Fruit fly (Drosophila melanogaster): ENCODE measurements around the gene CG33230.

The CG33230 gene

DNA sequence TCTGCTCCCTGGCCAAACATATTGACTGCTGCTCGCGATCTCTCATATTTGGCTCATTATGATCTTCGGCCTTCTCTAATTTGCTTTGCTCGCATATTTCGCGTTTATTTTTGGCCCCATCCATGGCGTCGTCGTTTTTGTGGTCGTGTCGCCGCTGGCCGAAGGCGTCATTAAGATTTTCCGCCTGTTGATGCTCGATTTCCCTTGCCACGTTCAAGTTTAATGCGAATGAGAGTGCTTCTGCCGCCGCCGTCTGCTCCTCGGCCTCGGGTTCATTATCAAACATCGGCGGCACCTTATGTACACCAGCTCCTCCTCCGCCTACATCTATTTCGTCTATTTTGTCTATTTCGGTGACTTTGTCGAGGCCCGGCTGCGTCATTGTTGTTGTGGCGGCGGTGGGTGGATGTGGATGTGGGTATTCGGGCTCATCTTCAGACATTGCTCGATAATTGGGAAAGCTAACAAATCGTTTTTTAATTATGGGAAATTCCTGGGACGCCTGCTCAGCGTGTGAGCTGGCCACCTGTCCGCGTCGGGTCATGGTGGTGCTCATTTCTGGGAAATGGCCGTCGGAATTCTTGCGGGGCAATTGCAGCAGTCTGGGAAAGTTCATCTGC is 3.6 kb upstream of the CG33230 start:
- no peak for TF ChIP-seq Abd-B (GFP tag; optimal IDR thresholded peaks at IDR 0.05)
- TF ChIP-seq OdsH (GFP tag; optimal IDR thresholded peaks at IDR 0.05), result no peak
- TF ChIP-seq psq (GFP tag; optimal IDR thresholded peaks at IDR 0.05), result no peak
- no peak for TF ChIP-seq br (GFP tag; optimal IDR thresholded peaks at IDR 0.05)
- no peak for TF ChIP-seq foxo (GFP tag; optimal IDR thresholded peaks at IDR 0.05)
- TF ChIP-seq Mio (GFP tag; optimal IDR thresholded peaks at IDR 0.05), result no peak
- TF ChIP-seq rgr (GFP tag; optimal IDR thresholded peaks at IDR 0.05), result no peak
- no peak for TF ChIP-seq dsf (GFP tag; optimal IDR thresholded peaks at IDR 0.05; ENCODE audit: borderline replicate concordance)
- no peak for TF ChIP-seq CrebA (GFP tag; optimal IDR thresholded peaks at IDR 0.05; ENCODE audit: borderline replicate concordance)
- no peak for TF ChIP-seq pan (optimal IDR thresholded peaks at IDR 0.05)
- no peak for TF ChIP-seq HLH106 (tag; optimal IDR thresholded peaks at IDR 0.05)
- TF ChIP-seq ey (GFP tag; optimal IDR thresholded peaks at IDR 0.05), result no peak
- no peak for TF ChIP-seq Hr83 (GFP tag; optimal IDR thresholded peaks at IDR 0.05; ENCODE audit: poor library complexity, severe bottlenecking)
- no peak for TF ChIP-seq h (GFP tag; optimal IDR thresholded peaks at IDR 0.05)
- no peak for TF ChIP-seq Sp1 (GFP tag; optimal IDR thresholded peaks at IDR 0.05)

DNA sequence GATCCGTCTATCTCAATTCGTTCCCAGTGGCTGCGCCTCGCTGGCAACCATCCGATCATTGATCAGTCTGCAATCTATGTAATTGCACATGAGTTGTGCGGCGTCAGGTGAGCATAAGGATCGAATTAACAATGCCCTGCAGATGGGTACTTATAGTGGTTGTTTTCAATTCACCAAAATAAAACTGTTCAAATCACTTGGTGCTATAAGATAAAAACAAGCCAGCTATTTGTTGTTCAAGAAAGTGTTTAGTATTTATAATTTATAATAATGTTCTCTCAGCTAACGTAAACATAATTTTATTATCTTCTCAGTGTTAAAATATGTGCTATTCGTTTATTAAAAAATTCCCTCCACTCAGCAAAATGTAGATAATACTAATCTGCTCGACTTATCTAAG is 2.5 kb upstream of the CG33230 start, which contains the start of gene CG12105:
TSS of gene CG12105 (minus strand) at position 101 of the 400 bp plus-strand sequence.
- no peak for TF ChIP-seq usp (GFP tag; optimal IDR thresholded peaks at IDR 0.05)
- TF ChIP-seq HLH106 (tag; optimal IDR thresholded peaks at IDR 0.05), result no peak
- no peak for TF ChIP-seq pan (optimal IDR thresholded peaks at IDR 0.05)
- no peak for TF ChIP-seq sv (GFP tag; optimal IDR thresholded peaks at IDR 0.05)
- no peak for TF ChIP-seq N (GFP tag; optimal IDR thresholded peaks at IDR 0.05)
- TF ChIP-seq Abd-B (GFP tag; optimal IDR thresholded peaks at IDR 0.05), result no peak
- no peak for TF ChIP-seq h (GFP tag; optimal IDR thresholded peaks at IDR 0.05)
- no peak for TF ChIP-seq sage (GFP tag; optimal IDR thresholded peaks at IDR 0.05)
- no peak for TF ChIP-seq Hr83 (GFP tag; optimal IDR thresholded peaks at IDR 0.05; ENCODE audit: poor library complexity, severe bottlenecking)
- no peak for TF ChIP-seq Rel (GFP tag; optimal IDR thresholded peaks at IDR 0.05)
- TF ChIP-seq Rel (tag; optimal IDR thresholded peaks at IDR 0.05), result no peak
- TF ChIP-seq Dif (GFP tag; optimal IDR thresholded peaks at IDR 0.05; ENCODE audit: partially characterized antibody), result no peak
- TF ChIP-seq br (GFP tag; optimal IDR thresholded peaks at IDR 0.05), result no peak
- TF ChIP-seq dmrt93B (GFP tag; optimal IDR thresholded peaks at IDR 0.05), result no peak
- no peak for TF ChIP-seq OdsH (GFP tag; optimal IDR thresholded peaks at IDR 0.05)
- TF ChIP-seq tai (GFP tag; optimal IDR thresholded peaks at IDR 0.05), result no peak
- TF ChIP-seq Mio (GFP tag; optimal IDR thresholded peaks at IDR 0.05), result no peak
- TF ChIP-seq GATAd (GFP tag; optimal IDR thresholded peaks at IDR 0.05), result no peak
- TF ChIP-seq rgr (GFP tag; optimal IDR thresholded peaks at IDR 0.05), result no peak
- TF ChIP-seq ey (GFP tag; optimal IDR thresholded peaks at IDR 0.05), result no peak

DNA sequence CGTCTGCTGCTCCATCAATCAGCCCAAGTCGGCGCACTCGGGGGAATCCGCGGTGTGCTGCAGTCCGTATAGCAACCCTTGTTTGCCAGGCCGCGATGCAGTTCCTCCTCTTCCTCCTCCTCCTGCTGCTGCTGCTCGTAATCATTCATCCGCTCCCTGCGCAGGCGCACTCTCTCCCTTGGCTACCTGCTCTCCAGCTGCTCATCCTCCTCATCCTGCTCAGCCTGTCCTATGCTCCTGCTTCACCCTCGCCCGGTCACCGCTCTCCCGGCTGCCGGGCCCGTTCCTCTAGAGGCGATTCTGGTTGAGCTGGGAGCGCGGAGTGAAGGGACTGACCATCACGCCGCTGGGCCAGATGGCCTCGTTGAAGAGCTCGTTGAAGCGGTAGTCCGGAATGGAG is 8.7 kb downstream of the CG33230 start:
- TF ChIP-seq Sp1 (GFP tag; optimal IDR thresholded peaks at IDR 0.05), result no peak
- TF ChIP-seq Vsx2 (GFP tag; optimal IDR thresholded peaks at IDR 0.05; ENCODE audit: partially characterized antibody), result peak; percentile 15

DNA sequence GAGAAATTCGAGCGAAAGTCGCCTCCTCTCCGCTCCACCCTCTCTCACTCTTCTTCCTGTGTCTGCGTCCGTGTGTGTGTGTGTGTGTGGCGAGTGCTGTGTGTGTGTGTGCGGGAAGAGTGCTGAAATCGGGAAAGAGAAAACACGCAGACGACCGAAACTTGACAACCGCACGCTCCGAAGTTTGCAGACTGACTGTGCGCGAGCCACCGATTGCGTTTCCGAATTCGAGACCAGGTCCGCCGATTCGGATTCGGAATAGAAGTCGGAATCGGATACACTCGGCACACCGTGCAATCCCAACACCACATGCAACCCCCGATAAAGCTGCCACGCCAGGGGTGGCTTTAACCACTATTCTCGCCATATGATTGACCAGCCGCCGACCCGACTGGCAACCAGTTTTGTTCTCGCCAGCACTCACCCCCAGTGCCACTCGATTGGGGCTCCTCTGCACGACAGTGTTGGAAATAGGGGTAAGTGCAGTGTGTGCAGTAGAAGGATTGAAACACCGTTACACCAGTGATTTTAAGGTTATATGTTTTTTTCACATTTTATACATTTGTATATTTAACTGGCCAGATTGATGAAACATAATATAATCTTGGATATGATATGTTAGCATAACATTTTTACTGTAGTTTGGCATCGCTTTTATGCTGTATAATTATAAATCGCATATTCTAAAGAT is 10.1 kb downstream of the CG33230 start, which contains the start of gene CG13928:
TSS of gene CG13928 (minus strand) at position 202 of the 691 bp plus-strand sequence.
- no peak for TF ChIP-seq lola (GFP tag; optimal IDR thresholded peaks at IDR 0.05)
- peak; percentile 16 for TF ChIP-seq Dif (GFP tag; optimal IDR thresholded peaks at IDR 0.05; ENCODE audit: partially characterized antibody)
- no peak for TF ChIP-seq jim (GFP tag; optimal IDR thresholded peaks at IDR 0.05)
- TF ChIP-seq Vsx2 (GFP tag; optimal IDR thresholded peaks at IDR 0.05; ENCODE audit: partially characterized antibody), result peak; percentile 58
- TF ChIP-seq Hr78 (GFP tag; optimal IDR thresholded peaks at IDR 0.05), result no peak
- no peak for TF ChIP-seq dmrt93B (GFP tag; optimal IDR thresholded peaks at IDR 0.05)
- no peak for TF ChIP-seq pan (optimal IDR thresholded peaks at IDR 0.05)

DNA sequence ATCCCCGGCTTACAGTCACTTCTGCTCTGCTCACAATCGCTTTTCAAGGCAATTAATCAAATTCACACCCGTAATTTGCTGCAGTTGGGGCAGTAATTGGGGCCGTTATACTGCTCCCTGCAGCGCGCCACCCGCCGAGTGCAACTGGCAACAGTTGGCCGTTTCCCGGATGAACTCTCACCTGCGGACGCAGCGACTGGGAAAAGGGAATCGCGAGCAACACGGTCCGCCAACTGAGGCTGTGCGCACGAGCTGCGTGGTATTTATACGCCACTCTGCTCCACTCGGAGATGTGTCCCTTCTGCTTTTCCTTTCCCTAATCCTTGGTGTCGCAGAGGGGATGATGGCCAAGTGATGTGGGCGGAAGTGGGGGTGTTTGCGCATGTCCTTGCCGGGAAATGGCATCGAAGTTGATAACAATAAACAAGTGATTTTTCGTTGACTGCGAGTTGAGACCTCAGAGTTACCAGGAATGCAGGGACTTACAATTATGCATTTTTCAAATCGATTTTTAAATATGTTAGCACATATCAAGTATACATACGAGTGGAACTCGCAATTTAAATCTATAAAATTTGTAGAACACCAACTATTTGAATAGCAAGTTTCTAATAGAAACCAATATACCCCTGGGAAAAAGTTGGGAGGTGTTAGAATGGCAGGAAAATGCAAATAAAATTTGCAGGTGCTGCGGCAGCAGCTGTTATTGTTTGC is 11.0 kb downstream of the CG33230 start, which contains the start of gene GC:
TSS of gene GC (minus strand) at position 238 of the 714 bp plus-strand sequence.
- TF ChIP-seq foxo (GFP tag; optimal IDR thresholded peaks at IDR 0.05) (peak in 1 of 2 experiments; percentile 17), GATAd (GFP tag; optimal IDR thresholded peaks at IDR 0.05) (no peak), Vsx2 (GFP tag; optimal IDR thresholded peaks at IDR 0.05; ENCODE audit: partially characterized antibody) (peak; percentile 41), rgr (GFP tag; optimal IDR thresholded peaks at IDR 0.05) (peak; percentile 9), N (GFP tag; optimal IDR thresholded peaks at IDR 0.05) (no peak), dsf (GFP tag; optimal IDR thresholded peaks at IDR 0.05; ENCODE audit: borderline replicate concordance) (no peak), Dif (GFP tag; optimal IDR thresholded peaks at IDR 0.05; ENCODE audit: partially characterized antibody) (peak; percentile 29), OdsH (GFP tag; optimal IDR thresholded peaks at IDR 0.05) (peak; percentile 6), ey (GFP tag; optimal IDR thresholded peaks at IDR 0.05) (peak; percentile 43)

All from whole organism, wandering third instar larva.